Fruit fly (Drosophila melanogaster) whole organism: ENCODE measurements around the gene CG18294.

Experiments
- Dll ChIP-seq: fragments of >200 bp; optimal IDR thresholded peaks from 2 replicates; lab custom pipeline; 2017
- EcR ChIP-seq, 2 experiments: fragments of >200 bp; optimal IDR thresholded peaks; 2 replicates each; lab custom pipeline; 2017; ENCODE audit warnings: missing biosample characterization in 2 of 2, missing genetic modification characterization in 2 of 2, missing genetic modification reagents in 2 of 2
- usp ChIP-seq: fragments of >200 bp; optimal IDR thresholded peaks from 2 replicates; lab custom pipeline; 2017; ENCODE audit warnings: missing biosample characterization, missing genetic modification characterization, mixed read lengths

DNA sequence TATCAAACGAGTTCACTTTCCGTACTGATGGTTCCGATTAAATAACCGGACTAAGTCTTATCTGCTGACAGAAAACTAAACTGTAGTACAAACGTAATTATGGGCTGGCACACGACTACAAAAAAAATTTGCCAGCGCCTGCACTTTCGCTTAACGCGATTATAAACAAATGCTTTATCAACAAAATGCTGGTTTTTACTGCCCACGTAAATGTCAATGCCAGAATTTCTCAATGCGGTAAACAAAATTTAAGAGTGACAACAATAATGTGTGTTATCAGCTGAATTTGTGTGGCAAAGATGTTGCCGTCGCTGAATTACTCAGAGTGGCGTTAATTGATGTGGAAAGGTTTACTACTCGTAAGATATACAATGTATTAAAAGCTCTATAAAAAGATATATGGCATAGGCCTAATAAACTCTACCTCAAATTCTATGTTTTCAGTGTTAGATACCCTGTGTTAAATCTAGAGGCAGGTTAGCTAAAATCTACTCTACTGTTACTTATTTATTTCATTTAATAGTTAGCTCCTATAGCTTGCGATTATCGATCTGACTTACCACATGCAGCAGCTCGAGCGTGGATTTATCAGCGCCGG, 20.7 kb upstream of the CG18294 start:
- TF ChIP-seq Dll (lab: Kevin White, UChicago) (no peak), usp (GFP tag; lab: Kevin White, UChicago) (no peak), EcR (GFP tag; optimal IDR thresholded peaks at IDR 0.05; lab: Kevin White, UChicago) (no peak)
